Fruit fly (Drosophila melanogaster) whole organism, larva: ENCODE data around the gene CG11686.

Experiments used
- noc ChIP-seq: fragments of 200-800 bp; sonication (Bioruptor generic); optimal IDR thresholded peaks from 3 replicates; lab custom pipeline; 2019; ENCODE audit warnings: missing biosample characterization, mild to moderate bottlenecking, missing genetic modification characterization, moderate library complexity

The CG11686 gene

dm6 chr3R:13275473-13275872 is 15.3 kb downstream of the CG11686 start:
- no peak for TF ChIP-seq noc (tag; lab: Kevin White, UChicago)

DNA sequence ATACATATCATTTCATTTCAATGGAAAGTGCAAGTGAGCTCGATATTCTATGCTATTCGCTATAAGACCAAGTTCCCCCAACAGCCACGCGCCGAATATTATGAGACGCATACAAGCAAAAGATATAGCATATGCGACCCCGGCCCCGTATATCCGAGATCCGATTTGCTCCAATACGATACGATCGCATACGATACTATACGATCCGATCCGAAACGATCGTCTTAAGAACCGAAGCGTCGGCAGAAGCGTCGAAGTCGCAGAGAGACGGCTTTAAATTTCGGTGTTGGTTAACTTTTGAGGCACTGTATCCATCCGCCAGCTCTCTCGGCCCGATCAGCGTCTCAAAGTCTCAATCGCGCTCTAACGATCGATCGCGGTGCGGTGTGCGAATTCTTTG is 19.3 kb downstream of the CG11686 start, which contains the start of gene CG8630:
Gene CG8630, plus strand, starts transcription at position 303 of the 400 bp plus-strand sequence.
- no peak for TF ChIP-seq noc (tag; lab: Kevin White, UChicago)

dm6 chr3R:13285110-13285509 is 25.0 kb downstream of the CG11686 start:
- TF ChIP-seq noc (tag; lab: Kevin White, UChicago), result no peak

DNA sequence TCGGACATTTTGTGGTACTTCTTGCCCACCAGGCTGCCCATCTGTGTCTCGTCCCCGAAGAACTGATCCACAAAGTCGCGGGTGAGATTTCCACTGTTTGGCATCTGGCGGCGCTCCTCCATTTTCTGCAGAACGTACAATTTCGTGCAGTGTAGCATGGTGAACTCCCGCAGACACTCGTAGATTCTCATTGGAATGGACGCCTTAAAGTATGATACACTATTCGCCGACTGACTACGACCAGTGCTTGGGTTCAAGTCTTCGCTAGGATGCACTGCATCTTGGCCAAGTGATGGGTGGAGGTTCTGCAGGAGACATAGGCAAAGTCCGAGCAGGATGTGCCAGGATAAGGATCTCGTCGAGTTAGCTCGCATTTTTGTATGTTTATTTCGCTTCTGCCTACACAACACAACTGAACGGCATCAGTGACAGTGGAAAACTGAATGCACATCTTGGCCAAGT is 26.0 kb downstream of the CG11686 start, which contains the start of gene CG15888:
Gene CG15888, minus strand, starts transcription at position 412 of the 462 bp plus-strand sequence.
- no peak for TF ChIP-seq noc (tag; lab: Kevin White, UChicago)

DNA sequence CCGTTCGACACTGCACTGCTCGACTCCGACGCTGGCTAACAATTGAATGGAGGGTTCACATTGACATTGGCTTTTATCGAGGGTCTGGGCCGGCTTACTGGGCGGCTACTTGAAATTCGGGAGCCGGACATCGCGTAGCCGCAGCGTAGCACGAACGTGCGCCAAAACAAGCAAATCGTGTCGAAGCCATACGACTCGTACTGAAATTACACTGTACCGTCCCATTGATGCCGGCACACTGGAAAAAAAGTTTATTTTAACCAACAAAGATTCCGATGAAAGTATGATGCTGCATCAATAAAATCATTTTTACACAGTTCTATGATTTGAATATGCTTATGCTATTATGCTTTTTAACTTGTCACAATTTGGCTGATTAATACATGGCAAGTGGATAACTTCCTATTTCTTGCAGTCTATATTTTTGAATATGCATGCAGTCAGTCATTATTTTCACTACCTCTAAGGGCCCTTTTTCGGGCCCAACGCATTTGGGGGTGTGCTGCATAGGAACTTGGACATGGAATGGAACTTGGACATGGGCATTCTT is 28.7 kb downstream of the CG11686 start, which contains the start of gene apn:
Gene apn, minus strand, starts transcription at position 51 of the 550 bp plus-strand sequence.
- no peak for TF ChIP-seq noc (tag; lab: Kevin White, UChicago)

DNA sequence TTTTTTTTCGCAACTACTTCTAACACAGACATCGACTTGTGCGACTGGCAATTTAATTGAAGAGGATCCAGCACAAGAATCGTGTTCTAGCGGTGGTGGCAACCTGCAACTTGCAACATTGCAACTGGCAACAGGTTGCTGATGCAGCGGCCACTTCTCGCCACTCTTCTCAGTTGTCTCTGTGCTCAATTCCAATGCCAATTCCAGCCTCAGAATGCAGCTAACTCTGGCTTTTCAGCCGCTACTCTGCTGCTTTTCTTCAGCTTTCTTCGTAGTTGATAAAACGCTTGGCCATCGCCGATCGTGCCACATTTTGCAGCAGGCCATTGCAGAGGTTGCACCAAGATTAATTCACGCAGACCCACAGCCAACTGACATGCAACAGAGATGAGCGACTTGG is 30.2 kb downstream of the CG11686 start, which contains the start of gene Osi22:
Gene Osi22, plus strand, starts transcription at position 301 of the 400 bp plus-strand sequence.
- TF ChIP-seq noc (tag; lab: Kevin White, UChicago), result no peak

DNA sequence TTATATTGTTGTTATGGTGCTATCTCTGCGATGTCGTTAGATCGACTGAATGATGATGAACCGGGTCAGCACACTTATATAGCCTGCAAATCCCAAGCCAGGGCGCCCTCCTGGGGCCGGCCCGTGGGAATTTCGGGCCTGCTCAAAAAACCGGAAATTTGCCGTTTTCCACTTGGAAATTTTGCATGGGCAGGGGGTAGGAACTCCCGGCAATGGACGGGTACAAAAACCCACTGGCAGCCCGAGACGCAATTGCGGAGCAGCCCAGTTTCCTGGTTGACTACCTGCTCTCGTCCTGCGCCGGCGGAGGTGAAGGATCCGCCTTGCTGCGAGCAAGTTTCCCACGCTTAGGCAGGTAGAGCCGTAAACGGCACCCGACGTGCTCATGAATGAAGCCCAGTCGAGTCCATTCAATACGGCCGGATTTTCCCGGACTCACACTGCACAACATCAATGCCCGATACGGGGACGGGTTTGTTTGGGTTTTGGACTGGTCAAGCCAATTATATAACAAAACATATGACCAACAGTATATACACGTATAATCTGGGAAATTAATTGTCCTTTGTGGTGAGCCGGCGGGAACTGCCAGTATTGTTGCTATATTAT is 33.1 kb downstream of the CG11686 start, which contains the start of gene wntD:
Gene wntD, minus strand, starts transcription at position 51 of the 609 bp plus-strand sequence.
- TF ChIP-seq noc (tag; lab: Kevin White, UChicago), result no peak

- peak; percentile 75 for TF ChIP-seq noc (tag; lab: Kevin White, UChicago)
Observed at dm6 chr3R:13294461-13294860, 34.3 kb downstream of the CG11686 start, which contains the start of gene CG8773. Gene CG8773 (plus strand): TSS chr3R:13294748.

dm6 chr3R:13298114-13298818 is 38.1 kb downstream of the CG11686 start, which contains the start of gene CG8774:
Gene CG8774 (plus strand): TSS chr3R:13298768.
- TF ChIP-seq noc (tag; lab: Kevin White, UChicago), result no peak

DNA sequence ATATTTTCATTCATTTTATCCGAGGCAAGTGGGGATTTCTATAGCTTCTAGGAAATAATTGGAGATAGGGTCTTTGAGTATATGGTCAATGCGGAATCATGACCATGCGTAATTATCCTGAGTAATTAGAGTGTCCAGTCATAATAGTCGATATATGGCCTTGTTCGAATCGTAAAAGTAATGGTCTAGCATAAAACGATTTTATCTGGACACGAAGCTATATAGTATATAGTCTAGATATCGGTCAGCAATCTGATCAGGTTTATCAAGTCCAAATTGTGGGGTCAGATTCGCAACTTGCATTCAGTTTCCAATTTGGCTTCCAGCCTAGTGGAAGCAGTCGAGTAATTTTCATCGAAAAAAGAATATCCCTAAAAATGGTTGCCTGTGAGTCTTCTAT is 42.2 kb downstream of the CG11686 start, which contains the start of gene CG32473:
Gene CG32473, plus strand, starts transcription at position 301 of the 400 bp plus-strand sequence.
- no peak for TF ChIP-seq noc (tag; lab: Kevin White, UChicago)

DNA sequence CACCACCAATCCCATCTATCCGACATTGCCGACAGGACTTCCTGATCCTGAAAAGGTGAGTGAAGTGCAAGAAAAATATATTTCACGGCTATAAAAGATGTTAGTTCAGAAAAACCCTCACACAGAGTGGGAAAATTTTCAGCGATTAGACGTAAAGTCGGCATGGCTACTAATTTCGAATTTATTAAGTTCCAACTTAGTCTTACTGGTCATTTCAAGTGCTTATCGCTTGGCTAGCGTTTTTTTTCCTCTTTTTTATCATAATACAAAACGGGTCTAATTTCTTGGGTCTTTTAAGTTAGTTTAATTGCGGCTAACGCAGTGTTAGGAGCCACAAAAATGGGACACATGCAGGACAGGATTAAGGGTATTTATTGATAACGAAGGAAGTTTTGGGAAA is 43.0 kb downstream of the CG11686 start, which contains the start of gene CG43208:
Gene CG43208, plus strand, starts transcription at position 301 of the 400 bp plus-strand sequence.
- TF ChIP-seq noc (tag; lab: Kevin White, UChicago), result no peak

dm6 chr3R:13304512-13305069 is 44.4 kb downstream of the CG11686 start:
- TF ChIP-seq noc (tag; lab: Kevin White, UChicago), result no peak

DNA sequence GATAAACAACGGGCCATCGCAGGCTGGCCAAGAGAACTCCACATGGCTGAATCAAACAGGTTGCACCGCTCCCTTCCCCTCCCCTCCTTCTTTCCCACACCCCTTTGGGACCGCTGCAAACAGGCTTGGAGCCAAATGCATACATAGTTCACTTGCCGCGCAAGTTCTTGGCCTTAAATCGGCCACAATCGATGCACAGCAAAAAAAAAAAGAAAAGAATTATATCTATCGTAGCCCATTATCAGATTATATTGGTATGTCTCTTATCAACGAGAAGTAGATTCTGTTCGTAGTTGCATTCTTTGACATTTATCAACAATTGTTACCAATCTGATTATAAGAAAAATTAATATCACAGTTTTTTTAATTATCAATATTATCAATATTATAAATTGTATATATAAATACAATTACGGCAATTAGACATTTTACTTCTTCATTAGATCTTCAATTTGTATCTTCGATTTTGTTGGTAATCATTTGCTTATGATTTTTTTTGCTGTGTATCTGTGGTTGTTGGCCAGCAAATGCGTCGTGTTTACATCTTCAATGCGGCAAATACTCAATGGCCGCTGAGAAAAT is 45.3 kb downstream of the CG11686 start:
- no peak for TF ChIP-seq noc (tag; lab: Kevin White, UChicago)

DNA sequence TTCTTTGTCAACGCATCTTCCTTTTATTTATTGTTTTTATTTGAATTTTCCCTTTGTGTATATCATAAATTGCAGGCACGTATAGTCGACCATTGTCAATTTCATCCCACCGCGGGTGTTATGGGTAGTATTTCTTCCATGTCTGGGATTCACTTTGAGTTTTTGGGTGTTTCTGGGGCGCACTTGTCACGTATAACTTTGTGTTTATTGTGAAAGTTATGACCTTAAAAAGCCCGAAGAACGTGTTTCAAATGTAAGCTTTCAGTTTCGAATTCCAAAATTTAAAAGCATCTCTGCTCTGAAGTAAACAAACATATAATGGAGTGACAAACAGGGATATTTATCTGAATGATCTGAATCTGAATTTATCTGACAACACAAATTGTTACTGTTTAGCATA is 46.4 kb downstream of the CG11686 start:
- TF ChIP-seq noc (tag; lab: Kevin White, UChicago), result no peak

DNA sequence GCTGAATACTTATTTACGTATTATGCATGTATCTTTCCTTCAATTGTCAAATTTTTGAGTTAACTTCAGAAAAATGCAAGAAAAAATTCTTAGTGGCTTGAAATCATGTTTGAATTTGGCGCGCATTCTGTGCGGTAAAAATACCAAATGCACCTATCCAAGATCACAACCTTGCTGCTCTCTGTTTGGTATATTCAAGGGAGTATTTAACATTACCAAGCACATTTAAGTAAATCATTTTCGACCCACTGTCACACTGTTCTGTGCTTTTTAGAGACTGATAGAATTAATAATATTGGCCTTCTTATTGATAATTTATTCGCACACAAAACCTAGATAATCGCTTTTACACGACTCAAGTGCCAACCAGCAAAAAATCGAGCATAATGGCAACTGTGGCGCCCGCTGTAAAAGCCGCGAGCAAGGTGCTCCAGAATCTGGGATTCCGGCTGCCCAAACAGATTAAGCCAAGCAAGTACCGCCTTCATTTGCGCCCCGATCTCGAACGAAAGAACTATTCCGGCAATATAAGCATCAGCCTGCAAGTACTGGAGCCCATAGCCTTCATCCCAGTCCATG is 49.1 kb downstream of the CG11686 start:
- TF ChIP-seq noc (tag; lab: Kevin White, UChicago), result no peak
